Worm (Caenorhabditis elegans) whole organism, L2 larva: ENCODE measurements around the gene Y102A5C.40.

Experiments
- ama-1 ChIP-seq: fragments of 150-350 bp; optimal IDR thresholded peaks from 2 replicates; lab custom pipeline; 2018; ENCODE audit warnings: inconsistent platforms
- elt-1 ChIP-seq: fragments of 150-350 bp; optimal IDR thresholded peaks from 2 replicates; lab custom pipeline; 2014; ENCODE audit warnings: missing biosample characterization, missing genetic modification characterization
- elt-3 ChIP-seq: sonication (generic microtip); optimal IDR thresholded peaks from 2 replicates; lab custom pipeline; 2017; ENCODE audit warnings: missing biosample characterization, missing genetic modification characterization
- nhr-237 ChIP-seq: fragments of 150-350 bp; optimal IDR thresholded peaks from 2 replicates; lab custom pipeline; 2014; ENCODE audit warnings: missing biosample characterization, missing genetic modification characterization
- skn-1 ChIP-seq: sonication (generic microtip); optimal IDR thresholded peaks from 2 replicates; lab custom pipeline; 2017; ENCODE audit warnings: missing biosample characterization, missing genetic modification characterization

ce11 chrV:17013232-17013631 is 26.3 kb upstream of the Y102A5C.40 start, which contains the start of gene clec-241:
- TF ChIP-seq skn-1 (no peak), ama-1 (no peak), elt-3 (tag; lab: Kevin White, UChicago) (no peak), elt-1 (tag; lab: Kevin White, UChicago) (no peak), nhr-237 (no peak)
